Worm (Caenorhabditis elegans): ENCODE measurements around the gene rabs-5.
"Not testable (repeated sequence)": the region's sequence is repeated elsewhere in the genome, so short reads cannot be mapped to it uniquely, and the experiment has no call there.

The rabs-5 gene

ce11 chrIV:8126902-8127301 lies 19.5 kb upstream of the rabs-5 start, which contains the start of gene ceph-41:
TSS of gene ceph-41 (plus strand) at chrIV:8127202.
- TF ChIP-seq unc-62 (GFP tag; optimal IDR thresholded peaks at IDR 0.05) = no peak

ce11 chrIV:8122349-8122748 lies 14.9 kb upstream of the rabs-5 start, which contains the start of gene erp-44.3:
TSS of gene erp-44.3 (plus strand) at chrIV:8122649.
- TF ChIP-seq unc-62 (GFP tag; optimal IDR thresholded peaks at IDR 0.05) = not testable (repeated sequence)

- TF ChIP-seq unc-62 (GFP tag; optimal IDR thresholded peaks at IDR 0.05) = no peak
Measured at ce11 chrIV:8118790-8119189, 11.4 kb upstream of the rabs-5 start, which contains the start of gene F42G8.8. TSS of gene F42G8.8 (plus strand) at chrIV:8119090.

- no peak for TF ChIP-seq unc-62 (GFP tag; optimal IDR thresholded peaks at IDR 0.05)
Measured at ce11 chrIV:8115462-8115861, 8.1 kb upstream of the rabs-5 start, which contains the start of gene irld-8. TSS of gene irld-8 (plus strand) at chrIV:8115762.

ce11 chrIV:8114535-8114934 lies 7.1 kb upstream of the rabs-5 start:
- no peak for TF ChIP-seq unc-62 (GFP tag; optimal IDR thresholded peaks at IDR 0.05)

ce11 chrIV:8113161-8113560 lies 5.8 kb upstream of the rabs-5 start, which contains the start of gene Y42H9AR.1:
TSS of gene Y42H9AR.1 (plus strand) at chrIV:8113393.
- TF ChIP-seq unc-62 (GFP tag; optimal IDR thresholded peaks at IDR 0.05) = no peak

- no peak for TF ChIP-seq unc-62 (GFP tag; optimal IDR thresholded peaks at IDR 0.05)
Measured at ce11 chrIV:8112646-8113045, 5.2 kb upstream of the rabs-5 start.

ce11 chrIV:8112187-8112586 lies 4.8 kb upstream of the rabs-5 start, which contains the start of gene Y42H9AR.4:
TSS of gene Y42H9AR.4 (minus strand) at chrIV:8112218.
- TF ChIP-seq unc-62 (GFP tag; optimal IDR thresholded peaks at IDR 0.05) = no peak

- no peak for TF ChIP-seq unc-62 (GFP tag; optimal IDR thresholded peaks at IDR 0.05)
Measured at ce11 chrIV:8105083-8105482, 2.3 kb downstream of the rabs-5 start.

- TF ChIP-seq unc-62 (GFP tag; optimal IDR thresholded peaks at IDR 0.05) = no peak
Measured at ce11 chrIV:8103196-8103595, 4.2 kb downstream of the rabs-5 start.

- TF ChIP-seq unc-62 (GFP tag; optimal IDR thresholded peaks at IDR 0.05) = no peak
Measured at ce11 chrIV:8102231-8102630, 5.2 kb downstream of the rabs-5 start, which contains the start of gene Y42H9AR.5. TSS of gene Y42H9AR.5 (plus strand) at chrIV:8102531.

- TF ChIP-seq unc-62 (GFP tag; optimal IDR thresholded peaks at IDR 0.05) = no peak
Measured at ce11 chrIV:8099601-8100000, 7.8 kb downstream of the rabs-5 start, which contains the start of gene Y42H9AR.2. TSS of gene Y42H9AR.2 (plus strand) at chrIV:8099901.

- TF ChIP-seq unc-62 (GFP tag; optimal IDR thresholded peaks at IDR 0.05) = no peak
Measured at ce11 chrIV:8096375-8096774, 11.0 kb downstream of the rabs-5 start.

ce11 chrIV:8091539-8091938 lies 15.9 kb downstream of the rabs-5 start:
- TF ChIP-seq unc-62 (GFP tag; optimal IDR thresholded peaks at IDR 0.05) = no peak

- TF ChIP-seq unc-62 (GFP tag; optimal IDR thresholded peaks at IDR 0.05) = no peak
Measured at ce11 chrIV:8086552-8086951, 20.9 kb downstream of the rabs-5 start, which contains the start of gene nsy-7. TSS of gene nsy-7 (minus strand) at chrIV:8086652.

- TF ChIP-seq unc-62 (GFP tag; optimal IDR thresholded peaks at IDR 0.05) = no peak
Measured at ce11 chrIV:8080782-8081181, 26.6 kb downstream of the rabs-5 start.

- TF ChIP-seq unc-62 (GFP tag; optimal IDR thresholded peaks at IDR 0.05) = no peak
Measured at ce11 chrIV:8080166-8080565, 27.2 kb downstream of the rabs-5 start.

- TF ChIP-seq unc-62 (GFP tag; optimal IDR thresholded peaks at IDR 0.05) = no peak
Measured at ce11 chrIV:8076511-8076910, 30.9 kb downstream of the rabs-5 start.
